Comparison of ENCODE assay signal across 4 worm cellular contexts in genomic region chrIV:3628896-3629641, ce11.
TF ChIP-seq lines count a peak whose summit lies in the region.

No protein-coding gene starts in this region.

TF ChIP-seq in whole organism, L3 larva, 47 proteins besides CTCF, POLR2A, EP300 and RAD21:
- peak; percentile 81 for TF ChIP-seq ceh-28 (tag; optimal IDR thresholded peaks at IDR 0.05; lab: Kevin White, UChicago)
- TF ChIP-seq pqm-1 (tag; optimal IDR thresholded peaks at IDR 0.05; lab: Kevin White, UChicago): no peak
- no peak for TF ChIP-seq unc-39 (tag; optimal IDR thresholded peaks at IDR 0.05; lab: Kevin White, UChicago)

TF ChIP-seq in whole organism, L4 larva, 104 proteins besides CTCF, POLR2A, EP300 and RAD21:
- TF ChIP-seq ceh-28 (tag; optimal IDR thresholded peaks at IDR 0.05; lab: Kevin White, UChicago): peak; percentile 87
- TF ChIP-seq F26F4.8 (GFP tag; conservative IDR thresholded peaks at IDR 0.05; lab: Robert Waterston, UW): no peak
- peak; percentile 86 for TF ChIP-seq set-16 (GFP tag; IDR thresholded peaks at IDR 0.05; lab: Robert Waterston, UW)
- TF ChIP-seq zag-1 (tag; optimal IDR thresholded peaks at IDR 0.05; lab: Kevin White, UChicago): no peak
- no peak for TF ChIP-seq ceh-32 (tag; optimal IDR thresholded peaks at IDR 0.05; lab: Kevin White, UChicago; ENCODE audit: poor library complexity)
- TF ChIP-seq aly-2 (tag; optimal IDR thresholded peaks at IDR 0.05; lab: Kevin White, UChicago): no peak

TF ChIP-seq in whole organism, midembryonic, 9 proteins besides CTCF, POLR2A, EP300 and RAD21:
- TF ChIP-seq flt-1 (GFP tag; IDR thresholded peaks at IDR 0.05; lab: Robert Waterston, UW): no peak
- no peak for TF ChIP-seq ztf-23 (GFP tag; IDR thresholded peaks at IDR 0.05; lab: Robert Waterston, UW)
- TF ChIP-seq cog-1 (tag; optimal IDR thresholded peaks at IDR 0.05; lab: Kevin White, UChicago): no peak
- TF ChIP-seq T22C8.4 (GFP tag; IDR thresholded peaks at IDR 0.05; lab: Robert Waterston, UW): peak; percentile 46; the same call in 1 of the 2 replicates

TF ChIP-seq in whole organism, young adult, 124 proteins besides CTCF, POLR2A, EP300 and RAD21:
- TF ChIP-seq zfh-2 (GFP tag; conservative IDR thresholded peaks at IDR 0.05; lab: Robert Waterston, UW): peak; percentile 86
- no peak for TF ChIP-seq somi-1 (GFP tag; optimal IDR thresholded peaks at IDR 0.05; lab: Kevin White, UChicago)
- TF ChIP-seq Y95B8A.8 (GFP tag; IDR thresholded peaks at IDR 0.05; lab: Robert Waterston, UW): no peak
- TF ChIP-seq lin-35 (GFP tag; optimal IDR thresholded peaks at IDR 0.05; lab: Kevin White, UChicago): no peak
- TF ChIP-seq attf-3 (GFP tag; conservative IDR thresholded peaks at IDR 0.05; lab: Robert Waterston, UW): no peak
- TF ChIP-seq zim-3 (tag; optimal IDR thresholded peaks at IDR 0.05; lab: Kevin White, UChicago): no peak
- peak; percentile 81; the same call in 1 of the 2 replicates for TF ChIP-seq egrh-3 (GFP tag; IDR thresholded peaks at IDR 0.05; lab: Robert Waterston, UW)
